Fruit fly (Drosophila melanogaster) whole organism, embryonic: ENCODE measurements around the gene CG12194.

Source experiments
- Bdp1 ChIP-seq: fragments of 200-800 bp; sonication (Bioruptor generic); optimal IDR thresholded peaks from 3 replicates; lab custom pipeline; 2016; ENCODE audit warnings: missing biosample characterization, missing genetic modification characterization
- CG10431 ChIP-seq: fragments of 200-800 bp; sonication (Bioruptor generic); optimal IDR thresholded peaks from 3 replicates; lab custom pipeline; 2018; ENCODE audit warnings: missing biosample characterization, mild to moderate bottlenecking, missing genetic modification characterization
- CG10462 ChIP-seq: fragments of 200-800 bp; sonication (Bioruptor generic); optimal IDR thresholded peaks from 2 replicates; lab custom pipeline; 2016; ENCODE audit warnings: missing biosample characterization, missing genetic modification characterization
- CG10959 ChIP-seq: fragments of 200-800 bp; sonication (Bioruptor generic); IDR thresholded peaks from 2 replicates; pipeline ENCODE4 v1.3.6; 2022; ENCODE audit warnings: missing biosample characterization, missing genetic modification characterization
- CG11504 ChIP-seq: fragments of 200-800 bp; sonication (Bioruptor generic); optimal IDR thresholded peaks from 3 replicates; lab custom pipeline; 2019; ENCODE audit warnings: missing biosample characterization, mild to moderate bottlenecking, missing genetic modification characterization, moderate library complexity
- CG12391 ChIP-seq: fragments of 200-800 bp; sonication (Bioruptor generic); optimal IDR thresholded peaks from 3 replicates; lab custom pipeline; 2018; ENCODE audit warnings: missing biosample characterization, mild to moderate bottlenecking, missing genetic modification characterization, moderate library complexity
- CG13624 ChIP-seq: fragments of 200-800 bp; sonication (Bioruptor generic); optimal IDR thresholded peaks from 2 replicates; lab custom pipeline; 2016; ENCODE audit warnings: missing biosample characterization, missing genetic modification characterization
- CG17359 ChIP-seq: fragments of 200-800 bp; sonication (Bioruptor generic); optimal IDR thresholded peaks from 3 replicates; lab custom pipeline; 2018; ENCODE audit warnings: missing biosample characterization, mild to moderate bottlenecking, missing genetic modification characterization, moderate library complexity
- CG18619 ChIP-seq: fragments of 200-800 bp; sonication (Bioruptor generic); optimal IDR thresholded peaks from 3 replicates; lab custom pipeline; 2017; ENCODE audit warnings: missing biosample characterization, mild to moderate bottlenecking, missing genetic modification characterization
- CG2120 ChIP-seq: fragments of 200-800 bp; sonication (Bioruptor generic); optimal IDR thresholded peaks from 3 replicates; lab custom pipeline; 2016; ENCODE audit warnings: missing biosample characterization, missing genetic modification characterization
- CG4854 ChIP-seq: fragments of 200-800 bp; sonication (Bioruptor generic); optimal IDR thresholded peaks from 2 replicates; lab custom pipeline; 2016; ENCODE audit warnings: missing biosample characterization, missing genetic modification characterization, inconsistent platforms
- CG7357 ChIP-seq: fragments of 200-800 bp; sonication (Bioruptor generic); IDR thresholded peaks from 3 replicates; pipeline ENCODE4 v1.3.6; 2022; ENCODE audit warnings: missing biosample characterization, missing genetic modification characterization
- CG7556 ChIP-seq: fragments of 200-800 bp; sonication (Bioruptor generic); optimal IDR thresholded peaks from 2 replicates; lab custom pipeline; 2017; ENCODE audit warnings: missing biosample characterization, mild to moderate bottlenecking, missing genetic modification characterization
- CG7786 ChIP-seq: fragments of 200-800 bp; sonication (Bioruptor generic); optimal IDR thresholded peaks from 2 replicates; lab custom pipeline; 2016; ENCODE audit warnings: missing biosample characterization, missing genetic modification characterization
- CG8388 ChIP-seq: fragments of 200-800 bp; sonication (Bioruptor generic); optimal IDR thresholded peaks from 2 replicates; lab custom pipeline; 2019; ENCODE audit warnings: missing biosample characterization, mild to moderate bottlenecking, missing genetic modification characterization, moderate library complexity
- CG9727 ChIP-seq: fragments of 200-800 bp; sonication (Bioruptor generic); optimal IDR thresholded peaks from 3 replicates; lab custom pipeline; 2017; ENCODE audit warnings: missing biosample characterization, mild to moderate bottlenecking, missing genetic modification characterization
- CoRest ChIP-seq: fragments of 200-800 bp; sonication (Bioruptor generic); optimal IDR thresholded peaks from 3 replicates; lab custom pipeline; 2018; ENCODE audit warnings: missing biosample characterization, mild to moderate bottlenecking, missing genetic modification characterization, moderate library complexity
- D19B ChIP-seq: fragments of 200-800 bp; sonication (Bioruptor generic); optimal IDR thresholded peaks from 2 replicates; lab custom pipeline; 2017; ENCODE audit warnings: missing biosample characterization, mild to moderate bottlenecking, missing genetic modification characterization
- Dip2 ChIP-seq: fragments of 200-800 bp; sonication (Bioruptor generic); IDR thresholded peaks from 2 replicates; pipeline ENCODE4 v1.3.6; 2022; ENCODE audit warnings: missing biosample characterization, missing genetic modification characterization
- Drgx ChIP-seq: fragments of 200-800 bp; sonication (Bioruptor generic); IDR thresholded peaks from 2 replicates; pipeline ENCODE4 v1.3.6; 2022; ENCODE audit warnings: missing biosample characterization, missing genetic modification characterization
- Ets97D ChIP-seq: fragments of 200-800 bp; sonication (Bioruptor generic); optimal IDR thresholded peaks from 3 replicates; lab custom pipeline; 2016; ENCODE audit warnings: missing biosample characterization, missing genetic modification characterization
- HmgD ChIP-seq: fragments of 200-800 bp; sonication (Bioruptor generic); optimal IDR thresholded peaks from 3 replicates; lab custom pipeline; 2016; ENCODE audit warnings: missing biosample characterization, missing genetic modification characterization
- HmgZ ChIP-seq: fragments of 200-800 bp; sonication (Bioruptor generic); optimal IDR thresholded peaks from 2 replicates; lab custom pipeline; 2018; ENCODE audit warnings: missing biosample characterization, mild to moderate bottlenecking, missing genetic modification characterization
- Hr51 ChIP-seq, 2 experiments: fragments of 200-800 bp; sonication (Bioruptor generic); optimal IDR thresholded peaks; 2 replicates in 1 of 2; 3 replicates in 1 of 2; lab custom pipeline; 2016 to 2018; ENCODE audit warnings: missing biosample characterization in 2 of 2, missing genetic modification characterization in 2 of 2, mild to moderate bottlenecking in 1 of 2, moderate library complexity in 1 of 2
- Lhr ChIP-seq: fragments of 200-800 bp; sonication (Bioruptor generic); optimal IDR thresholded peaks from 3 replicates; lab custom pipeline; 2017; ENCODE audit warnings: mild to moderate bottlenecking, missing biosample characterization, missing genetic modification reagents, missing genetic modification characterization
- Mad ChIP-seq: fragments of 200-800 bp; sonication (Bioruptor generic); optimal IDR thresholded peaks from 2 replicates; lab custom pipeline; 2016; ENCODE audit warnings: missing biosample characterization, missing genetic modification characterization
- Med ChIP-seq: fragments of 200-800 bp; sonication (Bioruptor generic); peaks from one replicate; lab custom pipeline; 2016; ENCODE audit warnings: missing biosample characterization, missing genetic modification characterization, mild to moderate bottlenecking, inconsistent platforms, moderate library complexity
- Ptx1 ChIP-seq: fragments of 200-800 bp; sonication (Bioruptor generic); IDR thresholded peaks from 2 replicates; pipeline ENCODE4 v1.3.6; 2022; ENCODE audit warnings: missing biosample characterization, missing genetic modification characterization
- Rfx ChIP-seq: fragments of 200-800 bp; sonication (Bioruptor generic); IDR thresholded peaks from 2 replicates; pipeline ENCODE4 v1.3.6; 2022; ENCODE audit warnings: missing biosample characterization, missing genetic modification characterization
- Sin3A ChIP-seq: fragments of >200 bp; optimal IDR thresholded peaks from 2 replicates; lab custom pipeline; 2018
- ab ChIP-seq: fragments of 200-800 bp; sonication (Bioruptor generic); optimal IDR thresholded peaks from 2 replicates; lab custom pipeline; 2016; ENCODE audit warnings: missing biosample characterization, missing genetic modification characterization
- az2 ChIP-seq: fragments of 200-800 bp; sonication (Bioruptor generic); optimal IDR thresholded peaks from 3 replicates; lab custom pipeline; 2016; ENCODE audit warnings: missing biosample characterization, missing genetic modification characterization
- corto ChIP-seq: fragments of 200-800 bp; sonication (Bioruptor generic); optimal IDR thresholded peaks from 2 replicates; lab custom pipeline; 2016; ENCODE audit warnings: missing biosample characterization, mild to moderate bottlenecking, missing genetic modification characterization, moderate library complexity
- da ChIP-seq: fragments of 200-800 bp; sonication (Bioruptor generic); optimal IDR thresholded peaks from 2 replicates; lab custom pipeline; 2016; ENCODE audit warnings: missing biosample characterization, missing genetic modification characterization
- emc ChIP-seq: fragments of 200-800 bp; sonication (Bioruptor generic); optimal IDR thresholded peaks from 2 replicates; lab custom pipeline; 2016; ENCODE audit warnings: missing biosample characterization, missing genetic modification characterization
- fd102C ChIP-seq: fragments of 200-800 bp; sonication (Bioruptor generic); optimal IDR thresholded peaks from 2 replicates; lab custom pipeline; 2018; ENCODE audit warnings: missing biosample characterization, mild to moderate bottlenecking, missing genetic modification characterization, moderate library complexity
- gsb-n ChIP-seq: fragments of 200-800 bp; sonication (Bioruptor generic); optimal IDR thresholded peaks from 3 replicates; lab custom pipeline; 2018; ENCODE audit warnings: missing biosample characterization, mild to moderate bottlenecking, missing genetic modification characterization
- jumu ChIP-seq: fragments of 200-800 bp; sonication (Bioruptor generic); optimal IDR thresholded peaks from 3 replicates; lab custom pipeline; 2016; ENCODE audit warnings: missing biosample characterization, missing genetic modification characterization
- lilli ChIP-seq: fragments of 200-800 bp; sonication (Bioruptor generic); optimal IDR thresholded peaks from 3 replicates; lab custom pipeline; 2016; ENCODE audit warnings: missing biosample characterization, missing genetic modification characterization
- lola ChIP-seq, 3 experiments: fragments of >200 bp in 2 of 3; fragments of 200-800 bp in 1 of 3; sonication (Bioruptor generic) in 1 of 3; optimal IDR thresholded peaks; 2 replicates each; lab custom pipeline; 2017 to 2019; ENCODE audit warnings: missing biosample characterization in 3 of 3, missing genetic modification characterization in 3 of 3, mild to moderate bottlenecking in 1 of 3, moderate library complexity in 1 of 3
- maf-S ChIP-seq: fragments of 200-800 bp; sonication (Bioruptor generic); optimal IDR thresholded peaks from 2 replicates; lab custom pipeline; 2016; ENCODE audit warnings: missing biosample characterization, missing genetic modification characterization
- pita ChIP-seq: fragments of 200-800 bp; sonication (Bioruptor generic); optimal IDR thresholded peaks from 2 replicates; lab custom pipeline; 2017; ENCODE audit warnings: missing biosample characterization, mild to moderate bottlenecking, missing genetic modification characterization
- psq ChIP-seq: fragments of 200-800 bp; sonication (Bioruptor generic); optimal IDR thresholded peaks from 2 replicates; lab custom pipeline; 2017; ENCODE audit warnings: missing biosample characterization, missing genetic modification characterization
- repo ChIP-seq: fragments of 200-800 bp; sonication (Bioruptor generic); optimal IDR thresholded peaks from 2 replicates; lab custom pipeline; 2016; ENCODE audit warnings: missing biosample characterization, missing genetic modification characterization
- ro ChIP-seq: fragments of 200-800 bp; sonication (Bioruptor generic); IDR thresholded peaks from 2 replicates; pipeline ENCODE4 v1.3.6; 2022; ENCODE audit warnings: missing biosample characterization, missing genetic modification characterization
- row ChIP-seq: fragments of 200-800 bp; sonication (Bioruptor generic); IDR thresholded peaks from 3 replicates; pipeline ENCODE4 v1.3.6; 2022; ENCODE audit warnings: missing biosample characterization, missing genetic modification characterization
- salm ChIP-seq: fragments of 200-800 bp; sonication (Bioruptor generic); optimal IDR thresholded peaks from 2 replicates; lab custom pipeline; 2018; ENCODE audit warnings: missing biosample characterization, mild to moderate bottlenecking, missing genetic modification characterization
- sd ChIP-seq: fragments of 200-800 bp; sonication (Bioruptor generic); optimal IDR thresholded peaks from 3 replicates; lab custom pipeline; 2018; ENCODE audit warnings: missing biosample characterization, mild to moderate bottlenecking, missing genetic modification characterization, moderate library complexity
- sima ChIP-seq: fragments of 200-800 bp; sonication (Bioruptor generic); optimal IDR thresholded peaks from 2 replicates; lab custom pipeline; 2016; ENCODE audit warnings: missing biosample characterization, missing genetic modification characterization
- sob ChIP-seq: fragments of 200-800 bp; sonication (Bioruptor generic); IDR thresholded peaks from 2 replicates; pipeline ENCODE4 v1.3.6; 2022; ENCODE audit warnings: missing biosample characterization, missing genetic modification characterization
- tup ChIP-seq: fragments of 200-800 bp; sonication (Bioruptor generic); optimal IDR thresholded peaks from 2 replicates; lab custom pipeline; 2016; ENCODE audit warnings: missing biosample characterization, mild to moderate bottlenecking, missing genetic modification characterization, moderate library complexity
- unc-4 ChIP-seq: fragments of 200-800 bp; sonication (Bioruptor generic); IDR thresholded peaks from 2 replicates; pipeline ENCODE4 v1.3.6; 2022; ENCODE audit warnings: missing biosample characterization, missing genetic modification characterization; ENCODE audit not compliant: partially characterized antibody
- vvl ChIP-seq: fragments of 200-800 bp; sonication (Bioruptor generic); IDR thresholded peaks from 2 replicates; pipeline ENCODE4 v1.3.6; 2022; ENCODE audit warnings: missing biosample characterization, missing genetic modification characterization

CG12194 gene

DNA sequence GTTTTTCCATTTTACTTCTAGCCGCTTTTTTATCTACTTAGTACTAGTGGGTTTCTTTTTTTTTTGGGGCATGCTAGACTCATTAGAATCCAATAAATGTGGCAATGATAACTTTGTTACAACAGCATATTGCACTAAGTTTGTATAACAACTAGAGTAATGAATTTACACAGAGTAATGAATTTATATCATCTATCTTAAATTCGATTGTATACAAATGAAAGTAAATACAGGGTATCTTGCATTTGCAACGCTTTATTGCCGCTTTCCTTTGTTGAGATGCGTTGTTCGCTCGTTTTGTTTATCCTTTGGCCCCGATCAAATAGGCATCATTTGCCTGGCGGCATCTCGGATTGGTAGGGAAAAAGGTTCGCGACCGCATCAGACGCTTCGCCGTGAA is 16.7 kb downstream of the CG12194 start (continued):
- TF ChIP-seq unc-4 (no peak), maf-S (no peak), pita (GFP tag; lab: Kevin White, UChicago) (no peak), row (GFP tag; lab: Robert Waterston, UW) (peak; percentile 66), Lhr (no peak), Sin3A (lab: Kevin White, UChicago) (no peak), ab (no peak), HmgZ (tag; lab: Kevin White, UChicago) (no peak), D19B (peak; percentile 77), sd (tag; lab: Kevin White, UChicago) (no peak), CG11504 (tag; lab: Kevin White, UChicago) (peak; percentile 30), da (GFP tag; lab: Kevin White, UChicago) (no peak), CoRest (peak; percentile 2), CG7786 (GFP tag; lab: Kevin White, UChicago) (no peak), Med (GFP tag; lab: Kevin White, UChicago) (peak; percentile 45), sima (GFP tag; lab: Kevin White, UChicago) (no peak), ro (GFP tag; lab: Robert Waterston, UW) (no peak), Ets97D (GFP tag; lab: Kevin White, UChicago) (no peak), CG10431 (GFP tag; lab: Kevin White, UChicago) (no peak), CG13624 (no peak), HmgD (no peak), CG9727 (GFP tag; lab: Kevin White, UChicago) (no peak), CG12391 (tag; lab: Kevin White, UChicago) (no peak), CG17359 (tag; lab: Kevin White, UChicago) (peak; percentile 10), emc (GFP tag; lab: Kevin White, UChicago) (no peak), CG10462 (no peak), CG8388 (GFP tag; lab: Kevin White, UChicago) (no peak), CG18619 (no peak), salm (tag; lab: Kevin White, UChicago) (no peak), lilli (GFP tag; lab: Kevin White, UChicago) (peak; percentile 18), Mad (no peak), Dip2 (GFP tag; lab: Robert Waterston, UW) (no peak), repo (no peak), Hr51 (GFP tag; optimal IDR thresholded peaks at IDR 0.05; lab: Kevin White, UChicago) (peak in 1 of 2 experiments; percentile 23), CG7357 (GFP tag; lab: Robert Waterston, UW) (no peak), CG2120 (GFP tag; lab: Kevin White, UChicago) (peak; percentile 18), az2 (GFP tag; lab: Kevin White, UChicago) (peak; percentile 2), fd102C (GFP tag; lab: Kevin White, UChicago) (no peak), psq (GFP tag; lab: Kevin White, UChicago) (no peak), Bdp1 (GFP tag; lab: Kevin White, UChicago) (no peak), corto (GFP tag; lab: Kevin White, UChicago) (no peak), lola (GFP tag; optimal IDR thresholded peaks at IDR 0.05; lab: Kevin White, UChicago) (no peak), gsb-n (tag; lab: Kevin White, UChicago) (no peak), Drgx (GFP tag; lab: Robert Waterston, UW) (no peak), tup (GFP tag; lab: Kevin White, UChicago) (no peak), Ptx1 (GFP tag; lab: Robert Waterston, UW) (no peak), CG7556 (peak; percentile 2), jumu (no peak), vvl (GFP tag; lab: Robert Waterston, UW) (no peak), CG4854 (GFP tag; lab: Kevin White, UChicago) (no peak), CG10959 (GFP tag; lab: Robert Waterston, UW) (no peak), sob (GFP tag; lab: Robert Waterston, UW) (no peak), Rfx (no peak)
